Fruit fly (Drosophila melanogaster) whole organism, embryonic: ENCODE results near the gene smid.

ENCODE experiments used
- Aef1 ChIP-seq: fragments of 200-800 bp; sonication (Bioruptor generic); IDR thresholded peaks from 3 replicates; pipeline ENCODE4 v1.3.6; 2022; ENCODE audit warnings: missing biosample characterization, missing genetic modification characterization
- Antp ChIP-seq: fragments of 200-800 bp; sonication (Bioruptor generic); optimal IDR thresholded peaks from 3 replicates; lab custom pipeline; 2016; ENCODE audit warnings: missing biosample characterization, missing genetic modification characterization
- CG13123 ChIP-seq: fragments of 200-800 bp; sonication (Bioruptor generic); optimal IDR thresholded peaks from 2 replicates; lab custom pipeline; 2016; ENCODE audit warnings: missing biosample characterization, missing genetic modification characterization
- CG13296 ChIP-seq: fragments of 200-800 bp; sonication (Bioruptor generic); optimal IDR thresholded peaks from 3 replicates; lab custom pipeline; 2018; ENCODE audit warnings: missing biosample characterization, mild to moderate bottlenecking, missing genetic modification characterization
- CG14860 ChIP-seq: fragments of 200-800 bp; sonication (Bioruptor generic); IDR thresholded peaks from 3 replicates; pipeline ENCODE4 v1.3.6; 2022; ENCODE audit warnings: missing biosample characterization, missing genetic modification characterization; ENCODE audit not compliant: partially characterized antibody
- CG15269 ChIP-seq: fragments of 200-800 bp; sonication (Bioruptor generic); optimal IDR thresholded peaks from 2 replicates; lab custom pipeline; 2018; ENCODE audit warnings: missing biosample characterization, mild to moderate bottlenecking, missing genetic modification characterization, moderate library complexity
- CG15514 ChIP-seq: fragments of 200-800 bp; sonication (Bioruptor generic); optimal IDR thresholded peaks from 3 replicates; lab custom pipeline; 2017; ENCODE audit warnings: missing biosample characterization, missing genetic modification characterization, mild to moderate bottlenecking, moderate library complexity, missing genetic modification reagents
- CG1602 ChIP-seq: fragments of 200-800 bp; sonication (Bioruptor generic); optimal IDR thresholded peaks from 3 replicates; lab custom pipeline; 2016; ENCODE audit warnings: missing biosample characterization, missing genetic modification characterization
- CG1647 ChIP-seq: fragments of 200-800 bp; sonication (Bioruptor generic); optimal IDR thresholded peaks from 3 replicates; lab custom pipeline; 2016; ENCODE audit warnings: missing biosample characterization, missing genetic modification characterization
- CG17568 ChIP-seq: fragments of 200-800 bp; sonication (Bioruptor generic); optimal IDR thresholded peaks from 2 replicates; lab custom pipeline; 2018; ENCODE audit warnings: missing biosample characterization, mild to moderate bottlenecking, missing genetic modification characterization, moderate library complexity
- CG17829 ChIP-seq: fragments of 200-800 bp; optimal IDR thresholded peaks from 2 replicates; lab custom pipeline; 2019; ENCODE audit warnings: missing biosample characterization, mild to moderate bottlenecking, missing genetic modification characterization, moderate library complexity
- CG2116 ChIP-seq: fragments of 200-800 bp; sonication (Bioruptor generic); optimal IDR thresholded peaks from 3 replicates; lab custom pipeline; 2018; ENCODE audit warnings: missing biosample characterization, mild to moderate bottlenecking, missing genetic modification characterization
- CG2129 ChIP-seq: fragments of 200-800 bp; sonication (Bioruptor generic); IDR thresholded peaks from 2 replicates; pipeline ENCODE4 v1.3.6; 2022; ENCODE audit warnings: missing biosample characterization, missing genetic modification characterization; ENCODE audit not compliant: partially characterized antibody
- CG33557 ChIP-seq: fragments of 200-800 bp; sonication (Bioruptor generic); optimal IDR thresholded peaks from 2 replicates; lab custom pipeline; 2019; ENCODE audit warnings: missing biosample characterization, mild to moderate bottlenecking, missing genetic modification characterization, moderate library complexity
- CG3407 ChIP-seq: fragments of 200-800 bp; sonication (Bioruptor generic); optimal IDR thresholded peaks from 2 replicates; lab custom pipeline; 2018; ENCODE audit warnings: missing biosample characterization, mild to moderate bottlenecking, missing genetic modification characterization
- CG3838 ChIP-seq: fragments of 200-800 bp; sonication (Bioruptor generic); optimal IDR thresholded peaks from 3 replicates; lab custom pipeline; 2016; ENCODE audit warnings: missing biosample characterization, missing genetic modification characterization
- CG3847 ChIP-seq: fragments of 200-800 bp; sonication (Bioruptor generic); IDR thresholded peaks from 2 replicates; pipeline ENCODE4 v1.3.6; 2022; ENCODE audit warnings: missing biosample characterization, missing genetic modification characterization
- CG4617 ChIP-seq: fragments of 200-800 bp; sonication (Bioruptor generic); optimal IDR thresholded peaks from 3 replicates; lab custom pipeline; 2016; ENCODE audit warnings: missing biosample characterization, missing genetic modification characterization, borderline replicate concordance
- CG6683 ChIP-seq: fragments of 200-800 bp; sonication (Bioruptor generic); optimal IDR thresholded peaks from 2 replicates; lab custom pipeline; 2017; ENCODE audit warnings: missing biosample characterization, mild to moderate bottlenecking, missing genetic modification characterization, missing genetic modification reagents
- CG7271 ChIP-seq: fragments of 200-800 bp; sonication (Bioruptor generic); optimal IDR thresholded peaks from 2 replicates; lab custom pipeline; 2018; ENCODE audit warnings: missing biosample characterization, mild to moderate bottlenecking, missing genetic modification characterization, moderate library complexity
- CG7357 ChIP-seq: fragments of 200-800 bp; sonication (Bioruptor generic); IDR thresholded peaks from 3 replicates; pipeline ENCODE4 v1.3.6; 2022; ENCODE audit warnings: missing biosample characterization, missing genetic modification characterization
- CG8359 ChIP-seq: fragments of 200-800 bp; sonication (Bioruptor generic); optimal IDR thresholded peaks from 2 replicates; lab custom pipeline; 2017; ENCODE audit warnings: missing biosample characterization, mild to moderate bottlenecking, missing genetic modification characterization, borderline replicate concordance
- CG8924 ChIP-seq: fragments of 200-800 bp; optimal IDR thresholded peaks from 3 replicates; lab custom pipeline; 2019; ENCODE audit warnings: missing biosample characterization, mild to moderate bottlenecking, missing genetic modification characterization, moderate library complexity
- CG9609 ChIP-seq: fragments of 200-800 bp; sonication (Bioruptor generic); optimal IDR thresholded peaks from 3 replicates; lab custom pipeline; 2016; ENCODE audit warnings: missing biosample characterization, missing genetic modification characterization
- CG9817 ChIP-seq: fragments of 200-800 bp; sonication (Bioruptor generic); optimal IDR thresholded peaks from 2 replicates; lab custom pipeline; 2018; ENCODE audit warnings: missing biosample characterization, mild to moderate bottlenecking, missing genetic modification characterization, moderate library complexity
- CTCF ChIP-seq: fragments of 200-800 bp; sonication (Bioruptor generic); optimal IDR thresholded peaks from 2 replicates; lab custom pipeline; 2017; ENCODE audit warnings: missing biosample characterization, mild to moderate bottlenecking, missing genetic modification characterization, moderate library complexity
- D19A ChIP-seq: fragments of 200-800 bp; optimal IDR thresholded peaks from 3 replicates; lab custom pipeline; 2019; ENCODE audit warnings: missing biosample characterization, mild to moderate bottlenecking, missing genetic modification characterization, moderate library complexity
- D19B ChIP-seq: fragments of 200-800 bp; sonication (Bioruptor generic); optimal IDR thresholded peaks from 2 replicates; lab custom pipeline; 2017; ENCODE audit warnings: missing biosample characterization, mild to moderate bottlenecking, missing genetic modification characterization
- HLH4C ChIP-seq: fragments of 200-800 bp; sonication (Bioruptor generic); IDR thresholded peaks from 3 replicates; pipeline ENCODE4 v1.3.6; 2022; ENCODE audit warnings: missing biosample characterization, missing genetic modification characterization; ENCODE audit not compliant: partially characterized antibody
- PHDP ChIP-seq: fragments of 200-800 bp; sonication (Bioruptor generic); optimal IDR thresholded peaks from 3 replicates; lab custom pipeline; 2018; ENCODE audit warnings: missing biosample characterization, mild to moderate bottlenecking, missing genetic modification characterization, moderate library complexity
- ac ChIP-seq: fragments of 200-800 bp; sonication (Bioruptor generic); optimal IDR thresholded peaks from 3 replicates; lab custom pipeline; 2017; ENCODE audit warnings: missing biosample characterization, mild to moderate bottlenecking, missing genetic modification characterization
- cwo ChIP-seq: fragments of 200-800 bp; sonication (Bioruptor generic); optimal IDR thresholded peaks from 3 replicates; lab custom pipeline; 2017; ENCODE audit warnings: missing biosample characterization, missing genetic modification characterization, mild to moderate bottlenecking, moderate library complexity, missing genetic modification reagents
- disco-r ChIP-seq: fragments of 200-800 bp; sonication (Bioruptor generic); optimal IDR thresholded peaks from 2 replicates; lab custom pipeline; 2016; ENCODE audit warnings: missing biosample characterization, missing genetic modification characterization
- en ChIP-seq: fragments of 200-800 bp; sonication (Bioruptor generic); optimal IDR thresholded peaks from 2 replicates; lab custom pipeline; 2016; ENCODE audit warnings: missing biosample characterization, missing genetic modification characterization
- gem ChIP-seq: fragments of 200-800 bp; sonication (Bioruptor generic); optimal IDR thresholded peaks from 2 replicates; lab custom pipeline; 2019; ENCODE audit warnings: missing biosample characterization, mild to moderate bottlenecking, missing genetic modification characterization, moderate library complexity
- gsb-n ChIP-seq: fragments of 200-800 bp; sonication (Bioruptor generic); optimal IDR thresholded peaks from 3 replicates; lab custom pipeline; 2018; ENCODE audit warnings: missing biosample characterization, mild to moderate bottlenecking, missing genetic modification characterization
- gt ChIP-seq: fragments of 200-800 bp; sonication (Bioruptor generic); IDR thresholded peaks from 2 replicates; pipeline ENCODE4 v1.3.6; 2022; ENCODE audit warnings: missing biosample characterization, missing genetic modification characterization
- ind ChIP-seq: fragments of 200-800 bp; sonication (Bioruptor generic); optimal IDR thresholded peaks from 3 replicates; lab custom pipeline; 2016; ENCODE audit warnings: missing biosample characterization, missing genetic modification characterization
- lov ChIP-seq, 2 experiments: fragments of 200-800 bp in 1 of 2; fragments of >200 bp in 1 of 2; sonication (Bioruptor generic) in 1 of 2; IDR thresholded peaks in 1 of 2; optimal IDR thresholded peaks in 1 of 2; 2 replicates in 1 of 2; 3 replicates in 1 of 2; pipeline versions ENCODE4 v1.3.6 to Lab custom; 2017 to 2022; ENCODE audit warnings: missing biosample characterization in 1 of 2, missing genetic modification characterization in 1 of 2
- psq ChIP-seq: fragments of 200-800 bp; sonication (Bioruptor generic); optimal IDR thresholded peaks from 2 replicates; lab custom pipeline; 2017; ENCODE audit warnings: missing biosample characterization, missing genetic modification characterization
- sima ChIP-seq: fragments of 200-800 bp; sonication (Bioruptor generic); optimal IDR thresholded peaks from 2 replicates; lab custom pipeline; 2016; ENCODE audit warnings: missing biosample characterization, missing genetic modification characterization
- sisA ChIP-seq: fragments of 200-800 bp; sonication (Bioruptor generic); IDR thresholded peaks from 2 replicates; pipeline ENCODE4 v1.3.6; 2022; ENCODE audit warnings: missing biosample characterization, missing genetic modification characterization
- tgo ChIP-seq: fragments of 200-800 bp; sonication (Bioruptor generic); IDR thresholded peaks from 3 replicates; pipeline ENCODE4 v1.3.6; 2022; ENCODE audit warnings: missing biosample characterization, missing genetic modification characterization
- tna ChIP-seq: fragments of 200-800 bp; sonication (Bioruptor generic); IDR thresholded peaks from 2 replicates; pipeline ENCODE4 v1.3.6; 2022; ENCODE audit warnings: missing biosample characterization, missing genetic modification characterization; ENCODE audit not compliant: partially characterized antibody
- tx ChIP-seq: fragments of 200-800 bp; sonication (Bioruptor generic); optimal IDR thresholded peaks from 2 replicates; lab custom pipeline; 2016; ENCODE audit warnings: missing biosample characterization, missing genetic modification characterization
- vnd ChIP-seq: fragments of 200-800 bp; sonication (Bioruptor generic); IDR thresholded peaks from 3 replicates; pipeline ENCODE4 v1.3.6; 2022; ENCODE audit warnings: missing biosample characterization, missing genetic modification characterization; ENCODE audit not compliant: partially characterized antibody
- vvl ChIP-seq: fragments of 200-800 bp; sonication (Bioruptor generic); IDR thresholded peaks from 2 replicates; pipeline ENCODE4 v1.3.6; 2022; ENCODE audit warnings: missing biosample characterization, missing genetic modification characterization
- zen2 ChIP-seq: fragments of 200-800 bp; sonication (Bioruptor generic); IDR thresholded peaks from 3 replicates; pipeline ENCODE4 v1.3.6; 2022; ENCODE audit warnings: missing biosample characterization, missing genetic modification characterization; ENCODE audit not compliant: partially characterized antibody
- zf30C ChIP-seq: fragments of 200-800 bp; sonication (Bioruptor generic); optimal IDR thresholded peaks from 3 replicates; lab custom pipeline; 2018; ENCODE audit warnings: missing biosample characterization, mild to moderate bottlenecking, missing genetic modification characterization

The smid gene

dm6 chr3L:7347984-7348631, 33.3 kb upstream of the smid start, which contains the start of the genes Srp19 and qm (continued):
- TF ChIP-seq Aef1 (GFP tag; lab: Robert Waterston, UW), result peak; percentile 88
- TF ChIP-seq CG9817 (tag; lab: Kevin White, UChicago), result peak; percentile 75
- peak; percentile 15 for TF ChIP-seq CG15269 (tag; lab: Kevin White, UChicago)
- peak; percentile 5 for TF ChIP-seq CG1647
- peak; percentile 46; the same call in 1 of the 2 replicates for TF ChIP-seq sisA (GFP tag; lab: Robert Waterston, UW)
- peak; percentile 43 for TF ChIP-seq CG17829
- TF ChIP-seq D19B (GFP tag; lab: Kevin White, UChicago), result no peak
- TF ChIP-seq CG2129 (GFP tag; lab: Robert Waterston, UW), result peak; percentile 59; the same call in 1 of the 2 replicates
- peak; percentile 36 for TF ChIP-seq cwo
- TF ChIP-seq CG14860 (GFP tag; lab: Robert Waterston, UW), result peak; percentile 77; the same call in 2 of the 3 replicates
- no peak for TF ChIP-seq psq (GFP tag; lab: Kevin White, UChicago)
- peak; percentile 71 for TF ChIP-seq CG2116 (GFP tag; lab: Kevin White, UChicago)
- peak; percentile 28 for TF ChIP-seq tgo (GFP tag; lab: Robert Waterston, UW)
- peak; percentile 64 for TF ChIP-seq CG15514
- TF ChIP-seq CG3847 (GFP tag; lab: Robert Waterston, UW), result peak; percentile 57
- no peak for TF ChIP-seq disco-r (GFP tag; lab: Kevin White, UChicago)
- TF ChIP-seq ac (GFP tag; lab: Kevin White, UChicago), result no peak
- peak; percentile 36 for TF ChIP-seq CG1602
- TF ChIP-seq CG8924 (tag; lab: Kevin White, UChicago), result peak; percentile 46
- no peak for TF ChIP-seq gt (GFP tag; lab: Robert Waterston, UW)
- no peak for TF ChIP-seq en (GFP tag; lab: Kevin White, UChicago)
- peak; percentile 76 for TF ChIP-seq gem (tag; lab: Kevin White, UChicago)
- no peak for TF ChIP-seq CG7271 (tag; lab: Kevin White, UChicago)
- TF ChIP-seq lov (optimal IDR thresholded peaks at IDR 0.05; lab: Kevin White, UChicago), result no peak
- TF ChIP-seq lov (GFP tag; IDR thresholded peaks at IDR 0.05; lab: Robert Waterston, UW), result no peak
- peak; percentile 19 for TF ChIP-seq CG4617 (GFP tag; lab: Kevin White, UChicago)
- no peak for TF ChIP-seq sima (GFP tag; lab: Kevin White, UChicago)
- peak; percentile 60; the same call in 2 of the 3 replicates for TF ChIP-seq zen2
- TF ChIP-seq CG17568 (GFP tag; lab: Kevin White, UChicago), result no peak
- TF ChIP-seq tx (GFP tag; lab: Kevin White, UChicago), result peak; percentile 27
- peak; percentile 54 for TF ChIP-seq tna (GFP tag; lab: Robert Waterston, UW)
- TF ChIP-seq CG9609 (GFP tag; lab: Kevin White, UChicago), result no peak
- peak; percentile 22 for TF ChIP-seq CG33557 (GFP tag; lab: Kevin White, UChicago)
- no peak for TF ChIP-seq D19A
- TF ChIP-seq CG3838, result no peak
- no peak for TF ChIP-seq CG13123 (GFP tag; lab: Kevin White, UChicago)
- TF ChIP-seq CG13296 (GFP tag; lab: Kevin White, UChicago), result no peak
- peak; percentile 57 for TF ChIP-seq ind (GFP tag; lab: Kevin White, UChicago)
- no peak for TF ChIP-seq CG3407
- no peak for TF ChIP-seq PHDP
- TF ChIP-seq CG6683 (GFP tag; lab: Kevin White, UChicago), result no peak
- TF ChIP-seq vnd, result peak; percentile 85
- peak; percentile 78 for TF ChIP-seq vvl
- no peak for TF ChIP-seq CG8359
- peak; percentile 60 for TF ChIP-seq Antp (GFP tag; lab: Kevin White, UChicago)
- TF ChIP-seq CTCF, result no peak
- peak; percentile 22 for TF ChIP-seq gsb-n
- no peak for TF ChIP-seq CG7357 (GFP tag; lab: Robert Waterston, UW)
- TF ChIP-seq HLH4C, result peak; percentile 73
- no peak for TF ChIP-seq zf30C (GFP tag; lab: Kevin White, UChicago)
